Fruit fly (Drosophila melanogaster) whole organism, embryonic: ENCODE results near the gene CG3690.

Experiments
- Aef1 ChIP-seq: fragments of 200-800 bp; sonication (Bioruptor generic); IDR thresholded peaks from 3 replicates; pipeline ENCODE4 v1.3.6; 2022; ENCODE audit warnings: missing biosample characterization, missing genetic modification characterization
- Bteb2 ChIP-seq: fragments of 200-800 bp; sonication (Bioruptor generic); optimal IDR thresholded peaks from 2 replicates; lab custom pipeline; 2016; ENCODE audit warnings: missing biosample characterization, missing genetic modification characterization
- CG10431 ChIP-seq: fragments of 200-800 bp; sonication (Bioruptor generic); optimal IDR thresholded peaks from 3 replicates; lab custom pipeline; 2018; ENCODE audit warnings: missing biosample characterization, mild to moderate bottlenecking, missing genetic modification characterization
- CG13296 ChIP-seq: fragments of 200-800 bp; sonication (Bioruptor generic); optimal IDR thresholded peaks from 3 replicates; lab custom pipeline; 2018; ENCODE audit warnings: missing biosample characterization, mild to moderate bottlenecking, missing genetic modification characterization
- CG13624 ChIP-seq: fragments of 200-800 bp; sonication (Bioruptor generic); optimal IDR thresholded peaks from 2 replicates; lab custom pipeline; 2016; ENCODE audit warnings: missing biosample characterization, missing genetic modification characterization
- CG13894 ChIP-seq: fragments of 200-800 bp; sonication (Bioruptor generic); optimal IDR thresholded peaks from 3 replicates; lab custom pipeline; 2018; ENCODE audit warnings: missing biosample characterization, mild to moderate bottlenecking, missing genetic modification characterization, moderate library complexity
- CG14014 ChIP-seq: fragments of 200-800 bp; sonication (Bioruptor generic); IDR thresholded peaks from 2 replicates; pipeline ENCODE4 v1.3.6; 2022; ENCODE audit warnings: missing biosample characterization, missing genetic modification characterization
- CG14667 ChIP-seq: fragments of 200-800 bp; sonication (Bioruptor generic); IDR thresholded peaks from 2 replicates; pipeline ENCODE4 v1.3.6; 2022; ENCODE audit warnings: missing biosample characterization, missing genetic modification characterization
- CG1647 ChIP-seq: fragments of 200-800 bp; sonication (Bioruptor generic); optimal IDR thresholded peaks from 3 replicates; lab custom pipeline; 2016; ENCODE audit warnings: missing biosample characterization, missing genetic modification characterization
- CG17359 ChIP-seq: fragments of 200-800 bp; sonication (Bioruptor generic); optimal IDR thresholded peaks from 3 replicates; lab custom pipeline; 2018; ENCODE audit warnings: missing biosample characterization, mild to moderate bottlenecking, missing genetic modification characterization, moderate library complexity
- CG18599 ChIP-seq: fragments of 200-800 bp; sonication (Bioruptor generic); optimal IDR thresholded peaks from 3 replicates; lab custom pipeline; 2017; ENCODE audit warnings: missing biosample characterization, missing genetic modification characterization, mild to moderate bottlenecking, moderate library complexity, missing genetic modification reagents
- CG3163 ChIP-seq: fragments of 200-800 bp; sonication (Bioruptor generic); optimal IDR thresholded peaks from 3 replicates; lab custom pipeline; 2016; ENCODE audit warnings: missing biosample characterization, missing genetic modification characterization
- CG32532 ChIP-seq: fragments of 200-800 bp; sonication (Bioruptor generic); IDR thresholded peaks from 2 replicates; pipeline ENCODE4 v1.3.6; 2022; ENCODE audit warnings: missing biosample characterization, missing genetic modification characterization
- CG3847 ChIP-seq: fragments of 200-800 bp; sonication (Bioruptor generic); IDR thresholded peaks from 2 replicates; pipeline ENCODE4 v1.3.6; 2022; ENCODE audit warnings: missing biosample characterization, missing genetic modification characterization
- CG6689 ChIP-seq: fragments of 200-800 bp; sonication (Bioruptor generic); IDR thresholded peaks from 2 replicates; pipeline ENCODE4 v1.3.6; 2022; ENCODE audit warnings: missing biosample characterization, missing genetic modification characterization
- CG6791 ChIP-seq: fragments of 200-800 bp; sonication (Bioruptor generic); IDR thresholded peaks from 3 replicates; pipeline ENCODE4 v1.3.6; 2022; ENCODE audit warnings: missing biosample characterization, missing genetic modification characterization; ENCODE audit not compliant: partially characterized antibody
- CG6854 ChIP-seq: fragments of 200-800 bp; sonication (Bioruptor generic); optimal IDR thresholded peaks from 3 replicates; lab custom pipeline; 2017; ENCODE audit warnings: missing biosample characterization, mild to moderate bottlenecking, missing genetic modification characterization
- CG7839 ChIP-seq: fragments of 200-800 bp; sonication (Bioruptor generic); optimal IDR thresholded peaks from 3 replicates; lab custom pipeline; 2018; ENCODE audit warnings: missing biosample characterization, mild to moderate bottlenecking, missing genetic modification characterization, moderate library complexity
- CG8924 ChIP-seq: fragments of 200-800 bp; optimal IDR thresholded peaks from 3 replicates; lab custom pipeline; 2019; ENCODE audit warnings: missing biosample characterization, mild to moderate bottlenecking, missing genetic modification characterization, moderate library complexity
- CG8944 ChIP-seq: fragments of 200-800 bp; sonication (Bioruptor generic); optimal IDR thresholded peaks from 3 replicates; lab custom pipeline; 2016; ENCODE audit warnings: missing biosample characterization, missing genetic modification characterization
- CG9797 ChIP-seq: fragments of 200-800 bp; sonication (Bioruptor generic); optimal IDR thresholded peaks from 3 replicates; lab custom pipeline; 2018; ENCODE audit warnings: missing biosample characterization, mild to moderate bottlenecking, missing genetic modification characterization
- CkIIα-i1 ChIP-seq: fragments of 200-800 bp; sonication (Bioruptor generic); IDR thresholded peaks from 2 replicates; pipeline ENCODE4 v1.3.6; 2022; ENCODE audit warnings: missing biosample characterization, missing genetic modification characterization
- Dad ChIP-seq: fragments of 200-800 bp; sonication (Bioruptor generic); optimal IDR thresholded peaks from 3 replicates; lab custom pipeline; 2016; ENCODE audit warnings: missing biosample characterization, missing genetic modification characterization
- Dbx ChIP-seq: fragments of 200-800 bp; sonication (Bioruptor generic); IDR thresholded peaks from 3 replicates; pipeline ENCODE4 v1.3.6; 2022; ENCODE audit warnings: missing biosample characterization, missing genetic modification characterization
- E2f1 ChIP-seq: fragments of 200-800 bp; sonication (Bioruptor generic); IDR thresholded peaks from 2 replicates; pipeline ENCODE4 v1.3.6; 2022; ENCODE audit warnings: missing biosample characterization, missing genetic modification characterization
- Gug ChIP-seq: fragments of 200-800 bp; sonication (Bioruptor generic); IDR thresholded peaks from 4 replicates; pipeline ENCODE4 v1.3.6; 2022; ENCODE audit warnings: missing biosample characterization, missing genetic modification characterization
- Hand ChIP-seq: fragments of 200-800 bp; sonication (Bioruptor generic); optimal IDR thresholded peaks from 2 replicates; lab custom pipeline; 2017; ENCODE audit warnings: mild to moderate bottlenecking, missing biosample characterization, missing genetic modification reagents, missing genetic modification characterization
- HmgD ChIP-seq: fragments of 200-800 bp; sonication (Bioruptor generic); optimal IDR thresholded peaks from 3 replicates; lab custom pipeline; 2016; ENCODE audit warnings: missing biosample characterization, missing genetic modification characterization
- Hr3 ChIP-seq: fragments of 200-800 bp; sonication (Bioruptor generic); optimal IDR thresholded peaks from 3 replicates; lab custom pipeline; 2016; ENCODE audit warnings: missing biosample characterization, missing genetic modification characterization
- NfI ChIP-seq: fragments of 200-800 bp; sonication (Bioruptor generic); optimal IDR thresholded peaks from 3 replicates; lab custom pipeline; 2018; ENCODE audit warnings: missing biosample characterization, mild to moderate bottlenecking, missing genetic modification characterization, moderate library complexity
- Opbp ChIP-seq: fragments of 200-800 bp; sonication (Bioruptor generic); IDR thresholded peaks from 3 replicates; pipeline ENCODE4 v1.3.6; 2022; ENCODE audit warnings: missing biosample characterization, missing genetic modification characterization; ENCODE audit not compliant: partially characterized antibody
- Ptx1 ChIP-seq: fragments of 200-800 bp; sonication (Bioruptor generic); IDR thresholded peaks from 2 replicates; pipeline ENCODE4 v1.3.6; 2022; ENCODE audit warnings: missing biosample characterization, missing genetic modification characterization
- Xbp1 ChIP-seq: fragments of 200-800 bp; sonication (Bioruptor generic); optimal IDR thresholded peaks from 3 replicates; lab custom pipeline; 2016; ENCODE audit warnings: missing biosample characterization, mild to moderate bottlenecking, missing genetic modification characterization
- crp ChIP-seq, 2 experiments: fragments of 200-800 bp; sonication (Bioruptor generic); optimal IDR thresholded peaks; 2 replicates in 1 of 2; 3 replicates in 1 of 2; lab custom pipeline; 2017; ENCODE audit warnings: missing biosample characterization in 2 of 2, missing genetic modification characterization in 2 of 2, mild to moderate bottlenecking in 1 of 2, moderate library complexity in 1 of 2
- cwo ChIP-seq: fragments of 200-800 bp; sonication (Bioruptor generic); optimal IDR thresholded peaks from 3 replicates; lab custom pipeline; 2017; ENCODE audit warnings: missing biosample characterization, missing genetic modification characterization, mild to moderate bottlenecking, moderate library complexity, missing genetic modification reagents
- dati ChIP-seq: fragments of 200-800 bp; sonication (Bioruptor generic); IDR thresholded peaks from 2 replicates; pipeline ENCODE4 v1.3.6; 2022; ENCODE audit warnings: missing biosample characterization, missing genetic modification characterization
- dpn ChIP-seq, 2 experiments: fragments of 200-800 bp; sonication (Bioruptor generic); optimal IDR thresholded peaks; 3 replicates each; lab custom pipeline; 2016; ENCODE audit warnings: missing biosample characterization in 2 of 2, missing genetic modification characterization in 2 of 2
- emc ChIP-seq: fragments of 200-800 bp; sonication (Bioruptor generic); optimal IDR thresholded peaks from 2 replicates; lab custom pipeline; 2016; ENCODE audit warnings: missing biosample characterization, missing genetic modification characterization
- hbn ChIP-seq: fragments of 200-800 bp; sonication (Bioruptor generic); IDR thresholded peaks from 2 replicates; pipeline ENCODE4 v1.3.6; 2022; ENCODE audit warnings: missing biosample characterization, missing genetic modification characterization; ENCODE audit not compliant: partially characterized antibody
- kah ChIP-seq: fragments of 200-800 bp; sonication (Bioruptor generic); optimal IDR thresholded peaks from 2 replicates; lab custom pipeline; 2018; ENCODE audit warnings: missing biosample characterization, mild to moderate bottlenecking, missing genetic modification characterization
- lmd ChIP-seq: fragments of 200-800 bp; sonication (Bioruptor generic); IDR thresholded peaks from 2 replicates; pipeline ENCODE4 v1.3.6; 2022; ENCODE audit warnings: missing biosample characterization, missing genetic modification characterization
- mam ChIP-seq: fragments of 200-800 bp; sonication (Bioruptor generic); optimal IDR thresholded peaks from 3 replicates; lab custom pipeline; 2016; ENCODE audit warnings: missing biosample characterization, missing genetic modification characterization
- nmo ChIP-seq: fragments of 200-800 bp; sonication (Bioruptor generic); optimal IDR thresholded peaks from 2 replicates; lab custom pipeline; 2018; ENCODE audit warnings: missing biosample characterization, mild to moderate bottlenecking, missing genetic modification characterization, moderate library complexity
- pho ChIP-seq: fragments of 200-800 bp; sonication (Bioruptor generic); optimal IDR thresholded peaks from 2 replicates; lab custom pipeline; 2016; ENCODE audit warnings: missing biosample characterization, missing genetic modification characterization
- prd ChIP-seq, 3 experiments: fragments of >200 bp in 2 of 3; fragments of 200-800 bp in 1 of 3; sonication (Bioruptor generic) in 1 of 3; optimal IDR thresholded peaks in 2 of 3; IDR thresholded peaks in 1 of 3; 2 replicates in 2 of 3; 3 replicates in 1 of 3; pipeline versions ENCODE4 v1.3.6 to Lab custom; 2017 to 2022; ENCODE audit warnings: missing biosample characterization in 1 of 3, missing genetic modification characterization in 1 of 3
- sna ChIP-seq: fragments of 200-800 bp; sonication (Bioruptor generic); IDR thresholded peaks from 2 replicates; pipeline ENCODE4 v1.3.6; 2022; ENCODE audit warnings: missing biosample characterization, missing genetic modification characterization; ENCODE audit not compliant: partially characterized antibody
- ssp ChIP-seq: fragments of 200-800 bp; sonication (Bioruptor generic); IDR thresholded peaks from 2 replicates; pipeline ENCODE4 v1.3.6; 2022; ENCODE audit warnings: missing biosample characterization, missing genetic modification characterization
- stc ChIP-seq: fragments of 200-800 bp; sonication (Bioruptor generic); IDR thresholded peaks from 2 replicates; pipeline ENCODE4 v1.3.6; 2022; ENCODE audit warnings: missing biosample characterization, missing genetic modification characterization
- tgo ChIP-seq: fragments of 200-800 bp; sonication (Bioruptor generic); IDR thresholded peaks from 3 replicates; pipeline ENCODE4 v1.3.6; 2022; ENCODE audit warnings: missing biosample characterization, missing genetic modification characterization
- zfh2 ChIP-seq: fragments of 200-800 bp; sonication (Bioruptor generic); optimal IDR thresholded peaks from 2 replicates; lab custom pipeline; 2016; ENCODE audit warnings: missing biosample characterization, missing genetic modification characterization

The CG3690 gene

dm6 chrX:966818-967217 lies 15.1 kb upstream of the CG3690 start (continued):
- TF ChIP-seq prd (optimal IDR thresholded peaks at IDR 0.05; lab: Kevin White, UChicago): no peak
- TF ChIP-seq prd (GFP tag; IDR thresholded peaks at IDR 0.05; lab: Robert Waterston, UW): peak; percentile 52; the same call in 2 of the 3 replicates
- no peak for TF ChIP-seq CG6854
- TF ChIP-seq CG6689 (GFP tag; lab: Robert Waterston, UW): 0 out of 2 replicates have a peak, but pooled peaks have one; percentile 27
- peak; percentile 15 for TF ChIP-seq Xbp1 (GFP tag; lab: Kevin White, UChicago)
- TF ChIP-seq Gug (GFP tag; lab: Robert Waterston, UW): peak; percentile 6; the same call in 1 of the 4 replicates
- TF ChIP-seq CG18599: peak; percentile 84
- TF ChIP-seq lmd (GFP tag; lab: Robert Waterston, UW): peak; percentile 46; the same call in 1 of the 2 replicates
- TF ChIP-seq kah (GFP tag; lab: Kevin White, UChicago): no peak
- peak; percentile 45 for TF ChIP-seq CG13296 (GFP tag; lab: Kevin White, UChicago)
- TF ChIP-seq hbn (GFP tag; lab: Robert Waterston, UW): no peak
- TF ChIP-seq CG3847 (GFP tag; lab: Robert Waterston, UW): peak; percentile 24; the same call in 1 of the 2 replicates
- TF ChIP-seq emc (GFP tag; lab: Kevin White, UChicago): no peak
- peak; percentile 63 for TF ChIP-seq CG7839
- TF ChIP-seq stc (GFP tag; lab: Robert Waterston, UW): no peak
- TF ChIP-seq E2f1 (GFP tag; lab: Robert Waterston, UW): 0 out of 2 replicates have a peak, but pooled peaks have one; percentile 9
- no peak for TF ChIP-seq CG6791
- peak; percentile 47; the same call in 1 of the 2 replicates for TF ChIP-seq CG14014 (GFP tag; lab: Robert Waterston, UW)
- TF ChIP-seq tgo: peak; percentile 28; the same call in 2 of the 3 replicates
- TF ChIP-seq NfI (GFP tag; lab: Kevin White, UChicago): peak; percentile 26
- peak; percentile 9 for TF ChIP-seq nmo
- peak; percentile 40; the same call in 1 of the 3 replicates for TF ChIP-seq Dbx (GFP tag; lab: Robert Waterston, UW)
- no peak for TF ChIP-seq CG14667
- TF ChIP-seq Hr3 (GFP tag; lab: Kevin White, UChicago): no peak
- TF ChIP-seq sna (GFP tag; lab: Robert Waterston, UW): no peak
- 0 out of 2 replicates have a peak, but pooled peaks have one; percentile 23 for TF ChIP-seq ssp (GFP tag; lab: Robert Waterston, UW)
- peak; percentile 29; the same call in 1 of the 2 replicates for TF ChIP-seq CG32532 (GFP tag; lab: Robert Waterston, UW)
- no peak for TF ChIP-seq CG10431 (GFP tag; lab: Kevin White, UChicago)
- peak; percentile 51 for TF ChIP-seq CG13894 (tag; lab: Kevin White, UChicago)
- TF ChIP-seq zfh2: peak; percentile 3
- no peak for TF ChIP-seq Dad (GFP tag; lab: Kevin White, UChicago)
- TF ChIP-seq crp (GFP tag; optimal IDR thresholded peaks at IDR 0.05; lab: Kevin White, UChicago): no peak
- no peak for TF ChIP-seq pho (GFP tag; lab: Kevin White, UChicago)
- peak; percentile 20 for TF ChIP-seq CG13624
- TF ChIP-seq CkIIα-i1 (GFP tag; lab: Robert Waterston, UW): no peak
- TF ChIP-seq Opbp (GFP tag; lab: Robert Waterston, UW): no peak
- TF ChIP-seq CG8944: no peak
- peak; percentile 30 for TF ChIP-seq mam (GFP tag; lab: Kevin White, UChicago)
- TF ChIP-seq HmgD (GFP tag; lab: Kevin White, UChicago): no peak
- TF ChIP-seq dati (GFP tag; lab: Robert Waterston, UW): no peak
- peak; percentile 37 for TF ChIP-seq CG8924
- TF ChIP-seq CG1647 (GFP tag; lab: Kevin White, UChicago): no peak
- TF ChIP-seq CG9797: no peak
- no peak for TF ChIP-seq Bteb2 (GFP tag; lab: Kevin White, UChicago)
- peak; percentile 48 for TF ChIP-seq cwo (GFP tag; lab: Kevin White, UChicago)
- TF ChIP-seq Hand (GFP tag; lab: Kevin White, UChicago): peak; percentile 22
- TF ChIP-seq Aef1 (GFP tag; lab: Robert Waterston, UW): no peak
- no peak for TF ChIP-seq CG3163 (GFP tag; lab: Kevin White, UChicago)
- peak in 1 of 2 experiments; percentile 2 for TF ChIP-seq dpn (GFP tag; optimal IDR thresholded peaks at IDR 0.05; lab: Kevin White, UChicago)
- TF ChIP-seq CG17359 (tag; lab: Kevin White, UChicago): peak; percentile 56
- TF ChIP-seq Ptx1 (GFP tag; lab: Robert Waterston, UW): peak; percentile 57
